Fruit fly (Drosophila melanogaster): ENCODE measurements around the gene Ubx.

DNA sequence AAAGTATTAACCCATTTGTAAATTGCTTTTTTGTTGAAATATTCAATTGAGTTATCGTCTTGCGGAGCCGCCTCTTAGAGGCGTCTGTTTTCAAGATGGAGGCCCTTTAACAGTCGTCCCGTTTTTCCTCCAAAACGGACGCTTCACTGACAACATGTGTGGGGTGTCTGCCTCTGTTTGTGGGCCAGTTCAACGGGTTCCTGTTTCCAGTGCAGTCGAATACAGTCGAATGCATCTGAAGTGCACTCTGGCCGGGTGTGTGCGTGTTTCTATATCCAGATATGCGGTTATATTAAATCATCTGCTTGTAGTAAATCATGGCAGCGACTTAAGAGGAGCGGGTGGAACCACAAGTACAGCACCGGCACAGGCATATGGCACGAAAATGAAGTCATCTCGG, 10.1 kb upstream of the Ubx start:
- no peak for TF ChIP-seq CG8478 (optimal IDR thresholded peaks at IDR 0.05)
- TF ChIP-seq CTCF (optimal IDR thresholded peaks at IDR 0.05): no peak
